Worm (Caenorhabditis elegans): Measurements from ENCODE around the gene F10E9.11.

Gene F10E9.11

DNA sequence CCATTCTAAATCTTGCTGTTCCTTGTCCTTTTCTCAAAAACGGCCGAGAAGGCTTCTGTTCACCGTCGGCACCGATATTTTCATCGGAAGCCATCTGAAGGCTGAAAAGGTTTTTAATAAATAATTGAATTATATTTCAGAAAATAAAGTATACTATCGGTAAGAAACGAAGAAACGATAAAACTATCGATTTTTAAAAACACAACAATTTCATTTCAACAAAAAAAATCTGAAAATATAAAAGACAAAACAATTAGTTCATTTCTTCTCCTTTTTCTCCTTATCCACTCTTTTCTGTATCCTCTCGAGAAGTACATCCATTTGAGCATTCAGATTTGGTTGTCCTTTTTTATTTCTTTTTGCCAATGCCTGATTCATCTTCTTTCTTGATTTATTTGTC lies 572 bp downstream of the F10E9.11 start, which contains the start of gene sas-4:
Gene sas-4, minus strand, starts transcription at position 101 of the 400 bp plus-strand sequence.
- TF ChIP-seq ztf-23 (GFP tag; IDR thresholded peaks at IDR 0.05) (no peak), cog-1 (tag; optimal IDR thresholded peaks at IDR 0.05) (no peak), flt-1 (GFP tag; IDR thresholded peaks at IDR 0.05) (no peak), ztf-29 (GFP tag; IDR thresholded peaks at IDR 0.05) (no peak), T22C8.4 (GFP tag; IDR thresholded peaks at IDR 0.05) (no peak), med-1 (GFP tag; optimal IDR thresholded peaks at IDR 0.05; ENCODE audit: insufficient read depth) (no peak), tab-1 (GFP tag; IDR thresholded peaks at IDR 0.05) (no peak), klf-2 (GFP tag; conservative IDR thresholded peaks at IDR 0.05) (no peak), ref-1 (GFP tag; conservative IDR thresholded peaks at IDR 0.05) (no peak)

DNA sequence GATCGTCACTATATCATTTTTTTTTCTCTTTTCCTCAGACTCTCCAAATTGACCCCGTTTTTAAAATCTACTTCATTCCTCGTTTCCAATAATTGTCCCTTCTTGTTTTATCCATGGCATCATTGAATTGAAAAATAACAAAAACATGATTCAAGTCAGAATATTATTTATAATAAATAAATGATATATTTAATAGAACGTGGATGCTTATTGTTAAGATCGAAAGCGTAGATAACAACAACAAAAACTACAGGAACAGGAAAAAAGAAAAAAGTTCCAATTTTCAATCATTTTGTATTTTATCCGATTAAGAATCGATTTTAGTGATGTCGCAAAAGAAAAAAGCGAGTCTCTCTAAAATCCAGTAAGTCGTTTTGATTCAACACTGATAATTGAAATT lies 6.7 kb downstream of the F10E9.11 start, which contains the start of gene F10E9.2:
Gene F10E9.2, plus strand, starts transcription at position 301 of the 400 bp plus-strand sequence.
- TF ChIP-seq T22C8.4 (GFP tag; IDR thresholded peaks at IDR 0.05) (no peak), flt-1 (GFP tag; IDR thresholded peaks at IDR 0.05) (no peak), ztf-23 (GFP tag; IDR thresholded peaks at IDR 0.05) (no peak), tab-1 (GFP tag; IDR thresholded peaks at IDR 0.05) (no peak), klf-2 (GFP tag; conservative IDR thresholded peaks at IDR 0.05) (no peak), cog-1 (tag; optimal IDR thresholded peaks at IDR 0.05) (no peak), ztf-29 (GFP tag; IDR thresholded peaks at IDR 0.05) (no peak), ref-1 (GFP tag; conservative IDR thresholded peaks at IDR 0.05) (no peak), med-1 (GFP tag; optimal IDR thresholded peaks at IDR 0.05; ENCODE audit: insufficient read depth) (no peak)

DNA sequence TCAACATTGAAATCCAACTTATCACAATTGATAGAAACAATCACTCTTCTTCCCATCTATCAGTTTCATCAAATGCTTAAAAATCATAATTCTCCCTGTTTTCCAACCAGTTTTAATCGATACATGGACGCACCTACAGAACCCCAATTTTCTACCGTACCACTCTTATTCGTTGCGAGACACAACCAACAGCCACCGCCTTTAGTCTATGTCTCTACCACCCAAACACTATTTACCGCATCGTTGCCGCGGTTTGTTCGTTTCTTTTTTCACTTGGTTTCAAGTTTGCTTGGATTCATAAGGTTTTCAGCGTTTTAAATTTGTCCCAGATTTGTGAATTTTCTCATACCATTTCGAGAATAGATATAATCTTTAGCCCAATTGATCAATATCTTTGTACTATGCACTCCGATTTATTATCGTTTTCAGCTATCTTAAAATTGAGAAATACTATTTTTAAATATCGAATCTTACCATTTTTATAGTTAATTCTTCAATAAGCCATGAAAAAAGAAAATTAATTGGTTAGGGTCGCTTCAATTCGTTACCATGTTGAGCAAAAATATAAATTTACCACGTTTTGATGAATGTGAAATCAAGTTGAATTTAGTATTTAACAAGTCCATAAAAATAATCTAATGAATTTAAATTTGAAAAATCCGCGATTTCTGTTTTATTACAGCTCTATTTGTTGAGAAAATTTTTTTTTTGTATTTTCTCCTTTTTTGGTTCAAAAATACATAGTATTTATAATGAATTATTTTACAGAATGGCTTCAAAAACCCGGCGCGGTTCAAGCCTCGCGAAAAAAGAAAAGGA lies 8.6 kb downstream of the F10E9.11 start, which contains the start of gene F10E9.3:
Gene F10E9.3, plus strand, starts transcription at position 769 of the 819 bp plus-strand sequence.
- TF ChIP-seq cog-1 (tag; optimal IDR thresholded peaks at IDR 0.05) (no peak), T22C8.4 (GFP tag; IDR thresholded peaks at IDR 0.05) (no peak), ref-1 (GFP tag; conservative IDR thresholded peaks at IDR 0.05) (no peak), ztf-23 (GFP tag; IDR thresholded peaks at IDR 0.05) (no peak), flt-1 (GFP tag; IDR thresholded peaks at IDR 0.05) (no peak), med-1 (GFP tag; optimal IDR thresholded peaks at IDR 0.05; ENCODE audit: insufficient read depth) (no peak), tab-1 (GFP tag; IDR thresholded peaks at IDR 0.05) (no peak), klf-2 (GFP tag; conservative IDR thresholded peaks at IDR 0.05) (no peak), ztf-29 (GFP tag; IDR thresholded peaks at IDR 0.05) (no peak)

DNA sequence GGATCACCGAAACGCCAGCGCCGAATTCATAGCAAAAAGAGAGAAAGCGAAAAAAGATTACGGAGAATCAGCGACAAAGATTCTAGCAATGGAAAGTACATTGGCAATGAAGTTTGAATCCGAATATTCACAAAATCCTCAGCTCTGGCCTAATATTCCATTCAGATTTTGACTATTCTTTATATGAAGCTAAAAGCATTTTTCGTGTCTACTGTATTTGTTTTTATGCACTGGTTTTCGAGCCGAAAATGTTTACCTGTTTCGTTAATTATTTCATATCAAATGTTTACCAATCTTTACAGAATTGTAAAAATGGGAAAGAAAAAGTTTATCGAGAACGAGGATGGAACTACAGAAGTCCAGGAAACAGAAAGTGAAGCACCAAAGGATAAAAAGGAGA lies 10.8 kb downstream of the F10E9.11 start, which contains the start of gene F10E9.4:
Gene F10E9.4, plus strand, starts transcription at position 301 of the 400 bp plus-strand sequence.
- TF ChIP-seq cog-1 (tag; optimal IDR thresholded peaks at IDR 0.05) (no peak), ztf-29 (GFP tag; IDR thresholded peaks at IDR 0.05) (no peak), ref-1 (GFP tag; conservative IDR thresholded peaks at IDR 0.05) (no peak), med-1 (GFP tag; optimal IDR thresholded peaks at IDR 0.05; ENCODE audit: insufficient read depth) (no peak), ztf-23 (GFP tag; IDR thresholded peaks at IDR 0.05) (no peak), tab-1 (GFP tag; IDR thresholded peaks at IDR 0.05) (no peak), T22C8.4 (GFP tag; IDR thresholded peaks at IDR 0.05) (no peak), klf-2 (GFP tag; conservative IDR thresholded peaks at IDR 0.05) (no peak), flt-1 (GFP tag; IDR thresholded peaks at IDR 0.05) (no peak)

DNA sequence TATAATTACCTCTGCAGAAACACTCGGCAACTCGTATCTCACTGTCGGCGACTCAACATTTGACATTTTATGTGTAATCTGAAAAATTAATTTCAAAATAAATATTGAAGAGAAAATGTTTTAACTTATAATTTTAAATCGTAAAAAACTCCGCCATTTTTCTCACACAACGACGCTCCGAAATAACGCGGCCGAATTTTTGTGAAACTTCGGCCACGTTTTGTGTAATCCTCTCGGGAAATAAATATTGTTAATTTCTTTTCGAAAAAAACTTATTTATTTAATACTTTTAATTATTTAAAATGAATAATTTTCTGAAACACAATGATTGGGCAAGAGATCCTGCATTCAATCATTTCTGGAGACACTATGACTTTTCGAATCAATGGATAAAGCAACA lies 11.7 kb downstream of the F10E9.11 start, which contains the start of the genes F10E9.7 and F10E9.5:
Gene F10E9.7, minus strand, starts transcription at position 86 of the 400 bp plus-strand sequence.
Gene F10E9.5, plus strand, starts transcription at position 237 of the 400 bp plus-strand sequence.
- TF ChIP-seq med-1 (GFP tag; optimal IDR thresholded peaks at IDR 0.05; ENCODE audit: insufficient read depth) (no peak), klf-2 (GFP tag; conservative IDR thresholded peaks at IDR 0.05) (0 out of 2 replicates have a peak, but pooled peaks have one; percentile 40), tab-1 (GFP tag; IDR thresholded peaks at IDR 0.05) (no peak), ref-1 (GFP tag; conservative IDR thresholded peaks at IDR 0.05) (no peak), flt-1 (GFP tag; IDR thresholded peaks at IDR 0.05) (peak; percentile 71; the same call in 1 of the 2 replicates), ztf-29 (GFP tag; IDR thresholded peaks at IDR 0.05) (no peak), T22C8.4 (GFP tag; IDR thresholded peaks at IDR 0.05) (no peak), cog-1 (tag; optimal IDR thresholded peaks at IDR 0.05) (peak; percentile 40), ztf-23 (GFP tag; IDR thresholded peaks at IDR 0.05) (peak; percentile 73; the same call in 1 of the 2 replicates)

DNA sequence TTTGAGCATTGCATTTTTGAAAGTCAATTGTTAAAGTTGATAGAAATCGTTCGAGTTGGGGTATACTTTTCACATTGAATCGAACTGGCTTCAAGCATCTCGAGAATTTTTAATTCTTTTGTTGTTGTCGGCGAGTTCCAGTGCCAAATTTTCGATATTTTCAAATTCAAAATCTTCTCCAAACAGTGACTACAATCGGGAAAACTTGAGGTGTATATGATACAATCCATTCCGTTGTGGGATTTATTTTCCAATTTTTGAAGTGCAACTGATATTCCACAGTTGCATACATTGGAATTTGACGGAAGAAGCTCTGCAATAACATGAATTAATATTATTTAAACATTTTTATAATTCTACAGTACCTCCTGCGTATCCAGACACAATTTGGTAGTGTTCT lies 13.2 kb downstream of the F10E9.11 start:
- TF ChIP-seq tab-1 (GFP tag; IDR thresholded peaks at IDR 0.05), result no peak
- TF ChIP-seq ztf-23 (GFP tag; IDR thresholded peaks at IDR 0.05), result no peak
- no peak for TF ChIP-seq ztf-29 (GFP tag; IDR thresholded peaks at IDR 0.05)
- TF ChIP-seq cog-1 (tag; optimal IDR thresholded peaks at IDR 0.05), result no peak
- TF ChIP-seq klf-2 (GFP tag; conservative IDR thresholded peaks at IDR 0.05), result no peak
- no peak for TF ChIP-seq ref-1 (GFP tag; conservative IDR thresholded peaks at IDR 0.05)
- TF ChIP-seq T22C8.4 (GFP tag; IDR thresholded peaks at IDR 0.05), result no peak
- TF ChIP-seq flt-1 (GFP tag; IDR thresholded peaks at IDR 0.05), result no peak
- no peak for TF ChIP-seq med-1 (GFP tag; optimal IDR thresholded peaks at IDR 0.05; ENCODE audit: insufficient read depth)

DNA sequence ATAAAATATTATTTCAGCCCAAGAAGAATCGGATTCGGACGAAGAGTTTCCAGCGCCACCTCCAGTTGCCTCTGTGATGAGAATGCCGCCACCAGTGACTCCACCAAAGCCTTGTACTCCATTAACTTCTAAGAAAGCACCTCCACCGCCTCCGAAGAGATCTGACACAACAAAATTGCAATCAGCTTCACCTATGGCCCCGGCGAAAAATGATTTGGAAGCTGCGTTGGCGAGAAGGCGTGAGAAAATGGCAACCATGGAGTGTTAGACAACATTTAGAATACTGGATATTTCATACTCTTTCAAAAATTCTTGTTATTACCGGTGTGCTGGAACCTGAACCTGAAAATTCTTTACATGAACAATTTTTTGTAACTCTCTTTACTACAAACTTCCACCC lies 13.8 kb downstream of the F10E9.11 start:
- TF ChIP-seq ref-1 (GFP tag; conservative IDR thresholded peaks at IDR 0.05), result no peak
- no peak for TF ChIP-seq T22C8.4 (GFP tag; IDR thresholded peaks at IDR 0.05)
- no peak for TF ChIP-seq tab-1 (GFP tag; IDR thresholded peaks at IDR 0.05)
- TF ChIP-seq ztf-29 (GFP tag; IDR thresholded peaks at IDR 0.05), result no peak
- TF ChIP-seq med-1 (GFP tag; optimal IDR thresholded peaks at IDR 0.05; ENCODE audit: insufficient read depth), result no peak
- TF ChIP-seq flt-1 (GFP tag; IDR thresholded peaks at IDR 0.05), result no peak

DNA sequence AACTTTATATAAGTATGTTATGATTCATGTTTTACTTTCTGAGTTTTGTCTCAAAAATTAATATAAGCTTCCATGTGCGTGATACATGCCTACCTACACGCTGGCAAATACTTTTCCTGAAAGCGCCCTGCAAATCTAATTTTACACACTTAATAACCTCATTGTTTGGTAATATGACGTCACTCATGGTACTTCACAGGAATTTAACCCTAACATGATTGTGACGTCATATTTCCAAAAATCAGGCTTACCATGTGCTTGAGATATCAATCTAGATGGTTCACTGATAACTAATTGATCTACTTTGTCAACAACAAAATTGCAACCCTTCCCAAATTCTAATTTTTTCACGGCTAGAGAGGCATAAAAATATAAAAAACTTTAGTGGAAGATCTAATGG lies 15.6 kb downstream of the F10E9.11 start:
- TF ChIP-seq ztf-23 (GFP tag; IDR thresholded peaks at IDR 0.05), result no peak

DNA sequence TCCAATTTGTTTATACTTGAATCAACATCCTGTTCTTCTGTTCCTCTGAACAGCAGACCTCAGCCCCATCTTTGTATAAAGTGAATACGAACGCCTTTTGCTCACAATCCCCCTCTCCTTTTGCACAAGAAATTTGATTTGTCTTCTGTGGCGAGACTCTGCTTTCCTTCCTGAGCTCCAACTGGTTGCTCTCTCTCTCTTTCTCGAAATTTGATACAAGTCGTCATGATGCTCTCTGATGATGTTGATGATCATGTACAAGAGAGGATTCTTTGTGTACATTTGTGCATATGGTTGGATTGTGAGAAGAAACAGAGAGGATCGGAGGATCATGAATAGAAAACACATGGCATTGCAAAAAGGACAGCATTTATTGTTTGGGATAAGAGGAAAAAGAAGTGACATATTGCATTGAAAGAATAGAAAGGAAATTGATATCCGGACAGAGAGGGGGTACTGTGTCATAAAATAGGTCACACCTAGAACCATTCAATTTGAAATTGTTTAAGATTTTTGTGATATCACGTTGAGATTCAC lies 18.1 kb downstream of the F10E9.11 start:
- TF ChIP-seq ztf-23 (GFP tag; IDR thresholded peaks at IDR 0.05) (no peak), tab-1 (GFP tag; IDR thresholded peaks at IDR 0.05) (no peak), med-1 (GFP tag; optimal IDR thresholded peaks at IDR 0.05; ENCODE audit: insufficient read depth) (no peak), ztf-29 (GFP tag; IDR thresholded peaks at IDR 0.05) (no peak), klf-2 (GFP tag; conservative IDR thresholded peaks at IDR 0.05) (no peak), flt-1 (GFP tag; IDR thresholded peaks at IDR 0.05) (0 out of 2 replicates have a peak, but pooled peaks have one; percentile 15)

Data from whole organism, midembryonic.